Fruit fly (Drosophila melanogaster): ENCODE data around the gene CG17329.
A peak's percentile ranks its signal among the peaks of the same experiment; 100 is the strongest.

Gene CG17329

DNA sequence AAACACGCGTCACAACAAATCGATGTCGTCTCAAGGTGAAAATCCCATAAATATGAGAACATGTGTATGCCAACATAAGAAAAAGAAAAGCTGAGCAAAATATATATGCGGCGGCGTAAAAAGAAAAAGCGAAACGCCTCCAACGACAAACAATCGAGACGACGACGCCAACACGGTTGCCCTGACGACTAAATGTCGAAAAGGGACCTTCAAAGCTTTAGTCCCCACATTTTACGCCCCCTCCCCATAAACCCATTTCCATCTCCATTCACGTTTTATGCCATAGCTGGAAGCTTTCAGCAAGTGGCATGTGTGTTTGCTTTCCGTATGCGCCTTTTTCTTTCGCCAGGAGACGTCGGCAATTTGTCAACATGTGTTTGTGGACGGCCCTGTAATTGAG lies 13.2 kb upstream of the CG17329 start:
- TF ChIP-seq ey (GFP tag; optimal IDR thresholded peaks at IDR 0.05): no peak
- no peak for TF ChIP-seq CrebA (GFP tag; optimal IDR thresholded peaks at IDR 0.05; ENCODE audit: borderline replicate concordance)
- no peak for TF ChIP-seq Hnf4 (GFP tag; optimal IDR thresholded peaks at IDR 0.05)
- TF ChIP-seq psq (GFP tag; optimal IDR thresholded peaks at IDR 0.05): no peak
- no peak for TF ChIP-seq Hr78 (GFP tag; optimal IDR thresholded peaks at IDR 0.05)
- no peak for TF ChIP-seq Dfd (GFP tag; optimal IDR thresholded peaks at IDR 0.05)
- no peak for TF ChIP-seq foxo (GFP tag; optimal IDR thresholded peaks at IDR 0.05)
- TF ChIP-seq tai (GFP tag; optimal IDR thresholded peaks at IDR 0.05): no peak
- TF ChIP-seq woc (GFP tag; optimal IDR thresholded peaks at IDR 0.05): no peak
- TF ChIP-seq Hr83 (GFP tag; optimal IDR thresholded peaks at IDR 0.05; ENCODE audit: poor library complexity, severe bottlenecking): no peak
- TF ChIP-seq Sp1 (GFP tag; optimal IDR thresholded peaks at IDR 0.05): no peak
- TF ChIP-seq CG32264 (GFP tag; optimal IDR thresholded peaks at IDR 0.05): no peak
- no peak for TF ChIP-seq sage (GFP tag; optimal IDR thresholded peaks at IDR 0.05)
- no peak for TF ChIP-seq dsf (GFP tag; optimal IDR thresholded peaks at IDR 0.05; ENCODE audit: borderline replicate concordance)
- no peak for TF ChIP-seq sv (GFP tag; optimal IDR thresholded peaks at IDR 0.05)

DNA sequence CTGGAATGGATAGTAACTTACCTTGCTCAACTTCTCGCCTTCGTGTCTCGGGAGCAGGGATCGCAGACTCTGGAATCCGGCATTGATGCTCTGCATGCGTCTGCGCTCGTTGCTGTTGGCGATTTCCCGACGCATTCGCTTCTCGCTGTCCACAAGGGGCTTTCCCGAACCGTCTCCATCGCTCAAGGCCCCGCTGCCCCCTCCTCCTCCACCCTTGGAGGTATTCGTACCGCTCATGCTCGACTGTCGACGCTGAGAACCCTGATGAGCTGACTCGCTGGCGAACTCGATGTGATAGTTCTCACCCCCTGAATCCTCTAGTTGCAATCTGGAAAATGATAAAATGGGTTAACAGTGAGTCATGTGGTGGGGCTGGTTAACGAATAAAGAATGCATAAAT lies 12.2 kb upstream of the CG17329 start:
- TF ChIP-seq Rel (GFP tag; optimal IDR thresholded peaks at IDR 0.05): no peak
- peak; percentile 82 for TF ChIP-seq Rel (tag; optimal IDR thresholded peaks at IDR 0.05)
- TF ChIP-seq br (GFP tag; optimal IDR thresholded peaks at IDR 0.05): no peak
- no peak for TF ChIP-seq usp (GFP tag; optimal IDR thresholded peaks at IDR 0.05)
- no peak for TF ChIP-seq tai (GFP tag; optimal IDR thresholded peaks at IDR 0.05)
- no peak for TF ChIP-seq dl (GFP tag; optimal IDR thresholded peaks at IDR 0.05; ENCODE audit: insufficient read depth in 1 of 2, partially characterized antibody in 2 of 2)
- TF ChIP-seq Jra (GFP tag; optimal IDR thresholded peaks at IDR 0.05): no peak
- TF ChIP-seq fru (GFP tag; optimal IDR thresholded peaks at IDR 0.05): no peak

DNA sequence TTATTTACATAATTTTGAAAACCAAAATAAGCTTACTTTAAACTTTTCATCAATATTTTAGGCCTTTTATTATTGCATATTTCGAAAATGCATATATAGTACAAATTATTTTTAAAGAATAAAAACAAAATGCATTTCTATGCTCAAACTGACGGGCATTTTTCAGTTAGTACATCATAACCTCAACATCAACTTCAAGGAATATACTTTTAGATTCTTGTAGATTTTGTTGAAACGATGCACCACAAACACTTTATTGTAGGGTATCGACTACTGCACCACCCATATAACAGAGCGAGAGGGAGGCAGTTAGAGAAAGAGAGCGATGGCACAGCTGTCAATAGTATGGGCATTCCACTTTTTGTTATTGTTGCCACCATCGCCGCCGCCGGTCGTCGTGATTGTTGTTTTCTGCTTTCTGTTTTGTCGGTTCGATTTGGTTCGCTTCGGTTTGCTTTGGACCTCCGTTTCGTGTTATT lies 11.3 kb upstream of the CG17329 start:
- TF ChIP-seq foxo (GFP tag; optimal IDR thresholded peaks at IDR 0.05): peak in 1 of 2 experiments; percentile 68
- TF ChIP-seq h (GFP tag; optimal IDR thresholded peaks at IDR 0.05): peak; percentile 78
- TF ChIP-seq tai (GFP tag; optimal IDR thresholded peaks at IDR 0.05): no peak
- TF ChIP-seq br (GFP tag; optimal IDR thresholded peaks at IDR 0.05): peak; percentile 49
- TF ChIP-seq Vsx2 (GFP tag; optimal IDR thresholded peaks at IDR 0.05; ENCODE audit: partially characterized antibody): no peak
- TF ChIP-seq pan (optimal IDR thresholded peaks at IDR 0.05): no peak
- TF ChIP-seq CrebA (GFP tag; optimal IDR thresholded peaks at IDR 0.05; ENCODE audit: borderline replicate concordance): no peak
- TF ChIP-seq dmrt93B (GFP tag; optimal IDR thresholded peaks at IDR 0.05): peak; percentile 20
- peak; percentile 53 for TF ChIP-seq HLH106 (tag; optimal IDR thresholded peaks at IDR 0.05)
- TF ChIP-seq Myc (optimal IDR thresholded peaks at IDR 0.05): no peak
- no peak for TF ChIP-seq Hr78 (GFP tag; optimal IDR thresholded peaks at IDR 0.05)
- TF ChIP-seq psq (GFP tag; optimal IDR thresholded peaks at IDR 0.05): peak; percentile 56
- peak; percentile 32 for TF ChIP-seq Hnf4 (GFP tag; optimal IDR thresholded peaks at IDR 0.05)
- TF ChIP-seq Abd-B (GFP tag; optimal IDR thresholded peaks at IDR 0.05): no peak
- no peak for TF ChIP-seq sage (GFP tag; optimal IDR thresholded peaks at IDR 0.05)
- no peak for TF ChIP-seq usp (GFP tag; optimal IDR thresholded peaks at IDR 0.05)
- no peak for TF ChIP-seq jim (GFP tag; optimal IDR thresholded peaks at IDR 0.05)
- TF ChIP-seq Dif (GFP tag; optimal IDR thresholded peaks at IDR 0.05; ENCODE audit: partially characterized antibody): no peak
- no peak for TF ChIP-seq CG32264 (GFP tag; optimal IDR thresholded peaks at IDR 0.05)
- TF ChIP-seq Sp1 (GFP tag; optimal IDR thresholded peaks at IDR 0.05): peak; percentile 46
- TF ChIP-seq sv (GFP tag; optimal IDR thresholded peaks at IDR 0.05): peak; percentile 88
- TF ChIP-seq fru (GFP tag; optimal IDR thresholded peaks at IDR 0.05): peak; percentile 79
- TF ChIP-seq N (GFP tag; optimal IDR thresholded peaks at IDR 0.05): no peak
- TF ChIP-seq CG9705 (GFP tag; optimal IDR thresholded peaks at IDR 0.05): no peak
- no peak for TF ChIP-seq Rel (GFP tag; optimal IDR thresholded peaks at IDR 0.05)
- TF ChIP-seq Rel (tag; optimal IDR thresholded peaks at IDR 0.05): no peak
- no peak for TF ChIP-seq dl (GFP tag; optimal IDR thresholded peaks at IDR 0.05; ENCODE audit: insufficient read depth in 1 of 2, partially characterized antibody in 2 of 2)
- no peak for TF ChIP-seq GATAd (GFP tag; optimal IDR thresholded peaks at IDR 0.05)
- no peak for TF ChIP-seq brk (GFP tag; optimal IDR thresholded peaks at IDR 0.05)
- no peak for TF ChIP-seq Jra (GFP tag; optimal IDR thresholded peaks at IDR 0.05)
- no peak for TF ChIP-seq lola (GFP tag; optimal IDR thresholded peaks at IDR 0.05)
- peak; percentile 72 for TF ChIP-seq OdsH (GFP tag; optimal IDR thresholded peaks at IDR 0.05)
- TF ChIP-seq Hr83 (GFP tag; optimal IDR thresholded peaks at IDR 0.05; ENCODE audit: poor library complexity, severe bottlenecking): no peak
- no peak for TF ChIP-seq Dfd (GFP tag; optimal IDR thresholded peaks at IDR 0.05)
- peak; percentile 73 for TF ChIP-seq ey (GFP tag; optimal IDR thresholded peaks at IDR 0.05)
- no peak for TF ChIP-seq dsf (GFP tag; optimal IDR thresholded peaks at IDR 0.05; ENCODE audit: borderline replicate concordance)
- no peak for TF ChIP-seq Mio (GFP tag; optimal IDR thresholded peaks at IDR 0.05)
- peak; percentile 73 for TF ChIP-seq rgr (GFP tag; optimal IDR thresholded peaks at IDR 0.05)
- peak; percentile 62 for TF ChIP-seq woc (GFP tag; optimal IDR thresholded peaks at IDR 0.05)

Measured in whole organism, wandering third instar larva.